Worm (Caenorhabditis elegans) whole organism, L4 larva: ENCODE data around the gene F33H1.4.

Experiments used
- F44E2.7 ChIP-seq: fragments of 200-800 bp; sonication (Bioruptor generic); IDR thresholded peaks from 2 replicates; pipeline ENCODE4 v2.1.2; 2022; ENCODE audit warnings: missing genetic modification characterization, missing compliant biosample characterization
- R02D3.7 ChIP-seq: fragments of 150-350 bp; sonication (generic microtip); optimal IDR thresholded peaks from 3 replicates; lab custom pipeline; 2014; ENCODE audit warnings: missing biosample characterization, missing genetic modification characterization
- T20F7.1 ChIP-seq: fragments of 200-800 bp; sonication (Bioruptor generic); optimal IDR thresholded peaks from 2 replicates; lab custom pipeline; 2018; ENCODE audit warnings: mild to moderate bottlenecking, missing genetic modification characterization, missing compliant biosample characterization
- T26A8.4 ChIP-seq: fragments of 200-800 bp; sonication (Bioruptor generic); IDR thresholded peaks from 2 replicates; pipeline ENCODE4 v1.3.6; 2022; ENCODE audit warnings: missing genetic modification characterization, missing compliant biosample characterization
- Y105C5A.15 ChIP-seq: fragments of 200-800 bp; sonication (Bioruptor generic); IDR thresholded peaks from 2 replicates; pipeline ENCODE4 v1.3.6; 2022; ENCODE audit warnings: missing genetic modification characterization, missing compliant biosample characterization
- aha-1 ChIP-seq: fragments of 150-350 bp; peaks from one replicate; lab custom pipeline; 2014; ENCODE audit warnings: missing biosample characterization, missing genetic modification characterization
- ceh-20 ChIP-seq: fragments of 200-800 bp; sonication (Bioruptor generic); IDR thresholded peaks from 2 replicates; pipeline ENCODE4 v1.3.6; 2022; ENCODE audit warnings: missing genetic modification reagents, missing genetic modification characterization, missing compliant biosample characterization
- ceh-28 ChIP-seq: fragments of 150-350 bp; optimal IDR thresholded peaks from 2 replicates; lab custom pipeline; 2014; ENCODE audit warnings: missing biosample characterization, missing genetic modification reagents, missing genetic modification characterization
- ceh-32 ChIP-seq: sonication (generic microtip); optimal IDR thresholded peaks from 2 replicates; lab custom pipeline; 2016; ENCODE audit warnings: mild to moderate bottlenecking, missing genetic modification characterization, missing compliant biosample characterization; ENCODE audit not compliant: poor library complexity
- ceh-62 ChIP-seq: sonication (generic microtip); optimal IDR thresholded peaks from 2 replicates; lab custom pipeline; 2017; ENCODE audit warnings: missing biosample characterization, missing genetic modification characterization
- daf-12 ChIP-seq: fragments of 150-350 bp; optimal IDR thresholded peaks from 2 replicates; lab custom pipeline; 2014; ENCODE audit warnings: missing biosample characterization, missing genetic modification reagents, missing genetic modification characterization
- daf-19 ChIP-seq: fragments of 200-800 bp; sonication (Bioruptor generic); conservative IDR thresholded peaks from 2 replicates; pipeline ENCODE4 v1.3.6; 2022; ENCODE audit warnings: missing genetic modification characterization, missing compliant biosample characterization
- dmd-6 ChIP-seq: fragments of 200-800 bp; sonication (Bioruptor generic); IDR thresholded peaks from 2 replicates; pipeline ENCODE4 v1.3.6; 2022; ENCODE audit warnings: missing genetic modification reagents, missing genetic modification characterization, missing compliant biosample characterization
- dpl-1 ChIP-seq: fragments of 150-350 bp; optimal IDR thresholded peaks from 2 replicates; lab custom pipeline; 2014; ENCODE audit warnings: missing biosample characterization, missing genetic modification reagents, missing genetic modification characterization
- dve-1 ChIP-seq: sonication (generic microtip); optimal IDR thresholded peaks from 2 replicates; lab custom pipeline; 2017; ENCODE audit warnings: antibody characterized with exemption, mild to moderate bottlenecking, missing genetic modification characterization, missing compliant biosample characterization; ENCODE audit not compliant: insufficient read depth
- egl-27 ChIP-seq: sonication (generic microtip); optimal IDR thresholded peaks from 3 replicates; lab custom pipeline; 2017; ENCODE audit warnings: missing biosample characterization, missing genetic modification reagents, missing genetic modification characterization
- egl-43 ChIP-seq: fragments of 200-800 bp; sonication (Bioruptor generic); IDR thresholded peaks from 2 replicates; pipeline ENCODE4 v1.3.6; 2022; ENCODE audit warnings: missing genetic modification reagents, missing genetic modification characterization, missing compliant biosample characterization
- hif-1 ChIP-seq, 2 experiments: sonication (generic microtip); optimal IDR thresholded peaks; 2 replicates each; lab custom pipeline; 2016 to 2017; ENCODE audit warnings: missing compliant biosample characterization in 2 of 2, missing genetic modification characterization in 2 of 2, missing genetic modification reagents in 2 of 2, missing genotype in 2 of 2, mild to moderate bottlenecking in 1 of 2
- hlh-30 ChIP-seq: sonication (generic microtip); optimal IDR thresholded peaks from 2 replicates; lab custom pipeline; 2017; ENCODE audit warnings: antibody characterized with exemption, mild to moderate bottlenecking, missing genetic modification characterization, missing compliant biosample characterization; ENCODE audit not compliant: insufficient read depth
- lin-15B ChIP-seq: fragments of 150-350 bp; sonication (generic microtip); optimal IDR thresholded peaks from 3 replicates; lab custom pipeline; 2014; ENCODE audit warnings: missing biosample characterization, missing genetic modification characterization
- lin-38 ChIP-seq: fragments of 200-800 bp; sonication (Bioruptor generic); IDR thresholded peaks from 2 replicates; pipeline ENCODE4 v1.3.6; 2022; ENCODE audit warnings: missing genetic modification reagents, missing genetic modification characterization, missing compliant biosample characterization
- lsy-2 ChIP-seq, 2 experiments: fragments of 150-350 bp in 1 of 2; sonication (generic microtip) in 1 of 2; optimal IDR thresholded peaks; 2 replicates each; lab custom pipeline; 2014 to 2017; ENCODE audit warnings: missing biosample characterization in 2 of 2, missing genetic modification characterization in 2 of 2
- madf-5 ChIP-seq, 2 experiments: fragments of 200-800 bp; sonication (Bioruptor generic); IDR thresholded peaks; 2 replicates each; pipeline ENCODE4 v1.3.6; 2022; ENCODE audit warnings: missing compliant biosample characterization in 2 of 2, missing genetic modification characterization in 2 of 2
- mdt-29 ChIP-seq: fragments of 200-800 bp; sonication (Bioruptor generic); IDR thresholded peaks from 2 replicates; pipeline ENCODE4 v1.3.6; 2022; ENCODE audit warnings: missing genetic modification reagents, missing genetic modification characterization, missing compliant biosample characterization
- mep-1 ChIP-seq: fragments of 150-350 bp; sonication (generic microtip); optimal IDR thresholded peaks from 3 replicates; lab custom pipeline; 2014; ENCODE audit warnings: missing biosample characterization, missing genetic modification characterization
- mes-2 ChIP-seq: sonication (generic microtip); optimal IDR thresholded peaks from 2 replicates; lab custom pipeline; 2016; ENCODE audit warnings: missing genotype, mild to moderate bottlenecking, missing genetic modification characterization, missing compliant biosample characterization; ENCODE audit not compliant: poor library complexity, severe bottlenecking
- nhr-102 ChIP-seq: sonication (generic microtip); optimal IDR thresholded peaks from 2 replicates; lab custom pipeline; 2016; ENCODE audit warnings: mild to moderate bottlenecking, missing genetic modification characterization, moderate library complexity, missing compliant biosample characterization
- nhr-11 ChIP-seq: fragments of 150-350 bp; optimal IDR thresholded peaks from 2 replicates; lab custom pipeline; 2014; ENCODE audit warnings: missing biosample characterization, missing genetic modification characterization
- nhr-111 ChIP-seq: fragments of 200-800 bp; sonication (Bioruptor generic); optimal IDR thresholded peaks from 2 replicates; lab custom pipeline; 2018; ENCODE audit warnings: mild to moderate bottlenecking, missing genetic modification characterization, missing compliant biosample characterization
- nhr-28 ChIP-seq: fragments of 150-350 bp; optimal IDR thresholded peaks from 2 replicates; lab custom pipeline; 2014; ENCODE audit warnings: missing biosample characterization, missing genetic modification characterization
- nhr-48 ChIP-seq: sonication (generic microtip); optimal IDR thresholded peaks from 2 replicates; lab custom pipeline; 2016; ENCODE audit warnings: mild to moderate bottlenecking, missing genetic modification characterization, missing compliant biosample characterization
- nhr-6 ChIP-seq: fragments of 150-350 bp; optimal IDR thresholded peaks from 2 replicates; lab custom pipeline; 2014; ENCODE audit warnings: missing biosample characterization, missing genetic modification characterization
- nhr-77 ChIP-seq: fragments of 150-350 bp; optimal IDR thresholded peaks from 2 replicates; lab custom pipeline; 2014; ENCODE audit warnings: missing biosample characterization, missing genetic modification characterization
- saeg-2 ChIP-seq: fragments of 200-800 bp; sonication (Bioruptor generic); IDR thresholded peaks from 2 replicates; pipeline ENCODE4 v1.3.6; 2022; ENCODE audit warnings: missing genetic modification reagents, missing genetic modification characterization, missing compliant biosample characterization
- skn-1 ChIP-seq: fragments of 150-350 bp; optimal IDR thresholded peaks from 2 replicates; lab custom pipeline; 2014; ENCODE audit warnings: missing biosample characterization, missing genetic modification characterization
- snpc-1.2 ChIP-seq: fragments of 200-800 bp; sonication (Bioruptor generic); IDR thresholded peaks from 2 replicates; pipeline ENCODE4 v1.3.6; 2022; ENCODE audit warnings: missing genetic modification reagents, missing genetic modification characterization, missing compliant biosample characterization
- snpc-4 ChIP-seq: fragments of 150-350 bp; optimal IDR thresholded peaks from 2 replicates; lab custom pipeline; 2014; ENCODE audit warnings: missing biosample characterization, missing genetic modification characterization
- spr-3 ChIP-seq: fragments of 200-800 bp; sonication (Bioruptor generic); optimal IDR thresholded peaks from 2 replicates; lab custom pipeline; 2018; ENCODE audit warnings: mild to moderate bottlenecking, missing genetic modification characterization, missing compliant biosample characterization
- tra-1 ChIP-seq: fragments of 200-800 bp; sonication (Bioruptor generic); IDR thresholded peaks from 2 replicates; pipeline ENCODE4 v1.3.6; 2022; ENCODE audit warnings: missing genetic modification reagents, missing genetic modification characterization, missing compliant biosample characterization
- unc-130 ChIP-seq: sonication (generic microtip); optimal IDR thresholded peaks from 2 replicates; lab custom pipeline; 2016; ENCODE audit warnings: missing genetic modification reagents, missing genetic modification characterization, missing compliant biosample characterization
- vab-7 ChIP-seq: fragments of 200-800 bp; sonication (Bioruptor generic); IDR thresholded peaks from 2 replicates; pipeline ENCODE4 v1.3.6; 2022; ENCODE audit warnings: missing genetic modification reagents, missing genetic modification characterization, missing compliant biosample characterization
- zip-11 ChIP-seq: fragments of 200-800 bp; sonication (Bioruptor generic); IDR thresholded peaks from 2 replicates; pipeline ENCODE4 v1.3.6; 2022; ENCODE audit warnings: missing genetic modification characterization, missing compliant biosample characterization
- ztf-11 ChIP-seq: fragments of 150-350 bp; optimal IDR thresholded peaks from 2 replicates; lab custom pipeline; 2014; ENCODE audit warnings: missing biosample characterization, missing genetic modification characterization

Gene F33H1.4

DNA sequence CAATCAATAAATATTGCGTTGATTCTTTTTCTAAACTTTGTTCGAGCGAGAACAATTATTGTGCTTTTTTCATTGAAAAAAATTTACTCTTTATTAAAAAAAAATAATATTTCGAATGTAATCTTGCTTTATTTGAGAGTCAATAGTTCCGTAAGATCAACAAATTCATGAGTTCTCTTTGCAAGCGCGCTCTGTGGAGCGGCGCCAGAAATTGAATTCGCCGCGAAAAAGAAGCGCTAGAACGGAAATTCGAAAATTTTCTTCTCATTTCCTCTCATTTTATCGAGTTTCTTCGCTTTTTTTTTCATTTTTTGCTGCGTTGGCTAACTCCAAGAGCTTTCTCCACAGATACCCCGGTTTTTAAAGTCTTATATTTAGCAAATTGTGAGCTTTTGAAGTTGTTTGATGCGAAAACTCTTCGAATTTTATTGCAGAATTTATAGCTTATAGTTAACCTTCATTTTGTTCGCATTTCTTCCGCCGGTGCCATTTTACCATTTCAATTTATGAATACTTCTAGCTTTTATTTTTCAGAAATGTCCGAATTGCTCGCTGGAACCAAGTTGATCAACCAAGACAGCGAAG, 22.7 kb downstream of the F33H1.4 start, which contains the start of gene R05H5.3 (continued):
- TF ChIP-seq dmd-6 (GFP tag; lab: Robert Waterston, UW) (no peak), nhr-77 (tag; lab: Kevin White, UChicago) (peak; percentile 63), egl-27 (tag; lab: Kevin White, UChicago) (no peak), tra-1 (GFP tag; lab: Robert Waterston, UW) (no peak), mep-1 (no peak), R02D3.7 (tag; lab: Kevin White, UChicago) (no peak), unc-130 (GFP tag; lab: Kevin White, UChicago) (peak; percentile 94), snpc-1.2 (no peak), T20F7.1 (GFP tag; lab: Kevin White, UChicago) (peak; percentile 11), ceh-62 (no peak), daf-19 (no peak), nhr-6 (tag; lab: Kevin White, UChicago) (peak; percentile 77), madf-5 (GFP tag; IDR thresholded peaks at IDR 0.05; lab: Robert Waterston, UW) (no peak), dpl-1 (GFP tag; lab: Kevin White, UChicago) (peak; percentile 83), lin-38 (GFP tag; lab: Robert Waterston, UW) (peak; percentile 93)

ce11 chrII:10198486-10198885, 24.0 kb downstream of the F33H1.4 start:
- no peak for TF ChIP-seq nhr-77 (tag; lab: Kevin White, UChicago)
- TF ChIP-seq aha-1 (tag; lab: Kevin White, UChicago): peak; percentile 91
- TF ChIP-seq, all 104 proteins: peak for 1

- TF ChIP-seq ztf-11 (tag; lab: Kevin White, UChicago) (no peak), mes-2 (tag; lab: Kevin White, UChicago) (no peak), mdt-29 (GFP tag; lab: Robert Waterston, UW) (no peak), Y105C5A.15 (no peak), saeg-2 (no peak), F44E2.7 (GFP tag; lab: Robert Waterston, UW) (no peak), vab-7 (GFP tag; lab: Robert Waterston, UW) (no peak), nhr-11 (no peak), ceh-20 (no peak), R02D3.7 (tag; lab: Kevin White, UChicago) (no peak), ceh-28 (tag; lab: Kevin White, UChicago) (no peak)
These were observed 25.5 kb downstream of the F33H1.4 start, which contains the start of gene R05H5.4 for ce11 chrII:10199906-10200305. R05H5.4 (minus strand) TSS chrII:10200006.

DNA sequence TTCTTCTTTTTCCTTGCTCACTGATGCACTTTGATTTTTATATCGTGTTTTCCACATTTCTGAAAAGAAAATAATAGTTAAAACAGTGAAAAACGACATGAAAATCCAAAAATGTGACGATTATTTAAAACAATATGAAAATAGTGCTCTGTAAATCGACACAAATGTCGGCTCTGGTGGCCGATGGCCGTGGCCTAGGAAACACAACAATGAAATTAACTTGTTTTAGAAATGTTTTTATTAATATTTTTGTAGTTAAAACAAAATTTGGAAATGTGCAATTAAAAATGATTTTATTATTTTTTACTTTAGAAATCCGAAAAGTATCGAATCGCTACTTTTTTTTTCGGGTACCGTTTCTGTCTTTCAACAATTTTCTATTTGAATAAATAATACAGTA, 26.3 kb downstream of the F33H1.4 start, which contains the start of gene arv-1:
Gene arv-1 (minus strand): TSS at position 65 of the 400 bp plus-strand sequence.
- TF ChIP-seq mes-2 (tag; lab: Kevin White, UChicago) (peak; percentile 97), ceh-32 (tag; lab: Kevin White, UChicago) (no peak), nhr-111 (GFP tag; lab: Kevin White, UChicago) (no peak), ceh-62 (no peak), nhr-6 (tag; lab: Kevin White, UChicago) (peak; percentile 43), lsy-2 (tag; optimal IDR thresholded peaks at IDR 0.05; lab: Kevin White, UChicago) (peak in 1 of 2 experiments; percentile 91), tra-1 (GFP tag; lab: Robert Waterston, UW) (no peak), nhr-102 (peak; percentile 24), hlh-30 (tag; lab: Kevin White, UChicago) (peak; percentile 28), nhr-77 (tag; lab: Kevin White, UChicago) (peak; percentile 16), nhr-11 (peak; percentile 52), lin-15B (no peak), T26A8.4 (peak; percentile 52; the same call in 1 of the 2 replicates), snpc-4 (tag; lab: Kevin White, UChicago) (no peak), skn-1 (tag; lab: Kevin White, UChicago) (no peak), hif-1 (tag; optimal IDR thresholded peaks at IDR 0.05; lab: Kevin White, UChicago) (peak in 1 of 2 experiments; percentile 68), dmd-6 (GFP tag; lab: Robert Waterston, UW) (peak; percentile 30; the same call in 1 of the 2 replicates), lin-38 (GFP tag; lab: Robert Waterston, UW) (peak; percentile 58), unc-130 (GFP tag; lab: Kevin White, UChicago) (peak; percentile 56), daf-12 (tag; lab: Kevin White, UChicago) (no peak), R02D3.7 (tag; lab: Kevin White, UChicago) (peak; percentile 19), nhr-48 (tag; lab: Kevin White, UChicago) (peak; percentile 2), nhr-28 (tag; lab: Kevin White, UChicago) (peak; percentile 72), egl-43 (no peak), T20F7.1 (GFP tag; lab: Kevin White, UChicago) (peak; percentile 74), dve-1 (tag; lab: Kevin White, UChicago) (peak; percentile 57), dpl-1 (GFP tag; lab: Kevin White, UChicago) (peak; percentile 59), zip-11 (no peak), spr-3 (GFP tag; lab: Kevin White, UChicago) (no peak)
